Worm (Caenorhabditis elegans) whole organism, young adult: ENCODE results near the gene ndx-3.

Source experiments
- F37B4.10 ChIP-seq: fragments of 200-800 bp; sonication (Bioruptor generic); IDR thresholded peaks from 2 replicates; pipeline ENCODE4 v1.3.6; 2022; ENCODE audit warnings: missing genetic modification characterization, missing compliant biosample characterization
- snpc-4 ChIP-seq, 5 experiments: fragments of 150-350 bp in 1 of 5; sonication (generic microtip) in 4 of 5; optimal IDR thresholded peaks; 2 replicates each; lab custom pipeline; 2014 to 2018; ENCODE audit warnings: missing genetic modification characterization in 5 of 5, missing biosample characterization in 3 of 5, antibody characterized with exemption in 2 of 5, mild to moderate bottlenecking in 2 of 5, missing compliant biosample characterization in 2 of 5, missing genotype in 2 of 5, moderate library complexity in 2 of 5, missing genetic modification reagents in 1 of 5

DNA sequence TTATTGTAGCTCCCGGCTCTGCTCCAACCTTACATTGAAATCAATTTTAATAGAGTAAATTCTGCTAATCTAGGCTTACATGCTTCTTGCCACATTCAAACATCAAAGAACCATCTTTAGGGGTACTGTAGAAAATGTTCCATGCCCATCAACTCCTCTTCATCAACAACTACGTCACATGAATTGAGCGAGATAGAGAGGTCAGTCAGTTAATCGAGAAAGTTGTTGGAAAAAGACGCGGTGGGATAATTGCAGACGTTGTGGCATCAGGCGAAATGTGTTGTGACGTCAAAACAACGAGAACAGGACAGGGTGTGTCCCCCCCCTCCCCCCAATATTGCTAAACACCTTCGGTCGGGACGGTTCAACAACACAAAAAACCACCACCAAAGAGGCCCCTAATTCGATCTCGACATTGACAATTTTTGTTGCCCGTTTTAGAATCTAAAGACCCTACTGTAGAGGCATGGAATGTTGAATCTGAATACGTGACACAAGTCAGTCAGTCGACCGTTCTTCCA, 34.8 kb upstream of the ndx-3 start:
- TF ChIP-seq snpc-4 (GFP tag; optimal IDR thresholded peaks at IDR 0.05; lab: Kevin White, UChicago) (no peak), snpc-4 (tag; optimal IDR thresholded peaks at IDR 0.05; lab: Kevin White, UChicago) (no peak), F37B4.10 (GFP tag; lab: Robert Waterston, UW) (no peak)
